Fruit fly (Drosophila melanogaster) whole organism, embryonic: Measurements from ENCODE around the gene dbe.

Experiments
- ATbp ChIP-seq: fragments of 200-800 bp; sonication (Bioruptor generic); optimal IDR thresholded peaks from 2 replicates; lab custom pipeline; 2017; ENCODE audit warnings: missing biosample characterization, mild to moderate bottlenecking, missing genetic modification characterization, missing genetic modification reagents
- Asciz ChIP-seq: fragments of 200-800 bp; sonication (Bioruptor generic); optimal IDR thresholded peaks from 2 replicates; lab custom pipeline; 2017; ENCODE audit warnings: missing biosample characterization, mild to moderate bottlenecking, missing genetic modification characterization, missing genetic modification reagents
- CG10147 ChIP-seq: fragments of 200-800 bp; sonication (Bioruptor generic); optimal IDR thresholded peaks from 2 replicates; lab custom pipeline; 2019; ENCODE audit warnings: missing biosample characterization, mild to moderate bottlenecking, missing genetic modification characterization, moderate library complexity
- CG11398 ChIP-seq: fragments of 200-800 bp; sonication (Bioruptor generic); optimal IDR thresholded peaks from 2 replicates; lab custom pipeline; 2016; ENCODE audit warnings: missing biosample characterization, missing genetic modification characterization
- CG11723 ChIP-seq: fragments of 200-800 bp; sonication (Bioruptor generic); optimal IDR thresholded peaks from 2 replicates; lab custom pipeline; 2017; ENCODE audit warnings: missing biosample characterization, mild to moderate bottlenecking, missing genetic modification characterization
- CG12299 ChIP-seq: fragments of 200-800 bp; sonication (Bioruptor generic); optimal IDR thresholded peaks from 2 replicates; lab custom pipeline; 2018; ENCODE audit warnings: missing biosample characterization, mild to moderate bottlenecking, missing genetic modification characterization
- CG13424 ChIP-seq: fragments of 200-800 bp; sonication (Bioruptor generic); optimal IDR thresholded peaks from 2 replicates; lab custom pipeline; 2019; ENCODE audit warnings: missing biosample characterization, mild to moderate bottlenecking, missing genetic modification characterization, moderate library complexity
- CG13624 ChIP-seq: fragments of 200-800 bp; sonication (Bioruptor generic); optimal IDR thresholded peaks from 2 replicates; lab custom pipeline; 2016; ENCODE audit warnings: missing biosample characterization, missing genetic modification characterization
- CG14860 ChIP-seq: fragments of 200-800 bp; sonication (Bioruptor generic); IDR thresholded peaks from 3 replicates; pipeline ENCODE4 v1.3.6; 2022; ENCODE audit warnings: missing biosample characterization, missing genetic modification characterization; ENCODE audit not compliant: partially characterized antibody
- CG15011 ChIP-seq: fragments of 200-800 bp; sonication (Bioruptor generic); optimal IDR thresholded peaks from 3 replicates; lab custom pipeline; 2018; ENCODE audit warnings: missing biosample characterization, mild to moderate bottlenecking, missing genetic modification characterization
- CG15269 ChIP-seq: fragments of 200-800 bp; sonication (Bioruptor generic); optimal IDR thresholded peaks from 2 replicates; lab custom pipeline; 2018; ENCODE audit warnings: missing biosample characterization, mild to moderate bottlenecking, missing genetic modification characterization, moderate library complexity
- CG18262 ChIP-seq: fragments of 200-800 bp; optimal IDR thresholded peaks from 3 replicates; lab custom pipeline; 2019; ENCODE audit warnings: missing biosample characterization, mild to moderate bottlenecking, missing genetic modification characterization, moderate library complexity
- CG3163 ChIP-seq: fragments of 200-800 bp; sonication (Bioruptor generic); optimal IDR thresholded peaks from 3 replicates; lab custom pipeline; 2016; ENCODE audit warnings: missing biosample characterization, missing genetic modification characterization
- CG3726 ChIP-seq: fragments of 200-800 bp; sonication (Bioruptor generic); IDR thresholded peaks from 3 replicates; pipeline ENCODE4, ENCODE4 v1.3.6; 2022; ENCODE audit warnings: missing biosample characterization, missing genetic modification characterization
- CG3995 ChIP-seq: fragments of 200-800 bp; sonication (Bioruptor generic); optimal IDR thresholded peaks from 3 replicates; lab custom pipeline; 2016; ENCODE audit warnings: missing biosample characterization, missing genetic modification characterization
- CG6765 ChIP-seq: fragments of 200-800 bp; sonication (Bioruptor generic); optimal IDR thresholded peaks from 3 replicates; lab custom pipeline; 2017; ENCODE audit warnings: missing biosample characterization, mild to moderate bottlenecking, missing genetic modification characterization
- CG6854 ChIP-seq: fragments of 200-800 bp; sonication (Bioruptor generic); optimal IDR thresholded peaks from 3 replicates; lab custom pipeline; 2017; ENCODE audit warnings: missing biosample characterization, mild to moderate bottlenecking, missing genetic modification characterization
- CG9609 ChIP-seq: fragments of 200-800 bp; sonication (Bioruptor generic); optimal IDR thresholded peaks from 3 replicates; lab custom pipeline; 2016; ENCODE audit warnings: missing biosample characterization, missing genetic modification characterization
- CG9932 ChIP-seq: fragments of 200-800 bp; sonication (Bioruptor generic); IDR thresholded peaks from 2 replicates; pipeline ENCODE4 v1.3.6; 2022; ENCODE audit warnings: missing biosample characterization, missing genetic modification characterization
- Chrac-16 ChIP-seq: fragments of 200-800 bp; sonication (Bioruptor generic); optimal IDR thresholded peaks from 3 replicates; lab custom pipeline; 2016; ENCODE audit warnings: missing biosample characterization, missing genetic modification characterization
- Deaf1 ChIP-seq: fragments of 200-800 bp; optimal IDR thresholded peaks from 3 replicates; lab custom pipeline; 2019; ENCODE audit warnings: missing biosample characterization, mild to moderate bottlenecking, missing genetic modification characterization, moderate library complexity
- Dip2 ChIP-seq: fragments of 200-800 bp; sonication (Bioruptor generic); IDR thresholded peaks from 2 replicates; pipeline ENCODE4 v1.3.6; 2022; ENCODE audit warnings: missing biosample characterization, missing genetic modification characterization
- Dp ChIP-seq: fragments of 200-800 bp; sonication (Bioruptor generic); optimal IDR thresholded peaks from 2 replicates; lab custom pipeline; 2018; ENCODE audit warnings: missing biosample characterization, mild to moderate bottlenecking, missing genetic modification characterization, moderate library complexity
- E2f2 ChIP-seq: fragments of 200-800 bp; sonication (Bioruptor generic); IDR thresholded peaks from 2 replicates; pipeline ENCODE4 v1.3.6; 2022; ENCODE audit warnings: missing biosample characterization, missing genetic modification characterization
- Fer3 ChIP-seq: fragments of 200-800 bp; sonication (Bioruptor generic); optimal IDR thresholded peaks from 2 replicates; lab custom pipeline; 2018; ENCODE audit warnings: missing biosample characterization, mild to moderate bottlenecking, missing genetic modification characterization, moderate library complexity
- GATAe ChIP-seq: fragments of 200-800 bp; sonication (Bioruptor generic); conservative IDR thresholded peaks from 2 replicates; pipeline ENCODE4 v1.3.6; 2022; ENCODE audit warnings: missing biosample characterization, missing genetic modification characterization
- HHEX ChIP-seq: fragments of 200-800 bp; sonication (Bioruptor generic); optimal IDR thresholded peaks from 3 replicates; lab custom pipeline; 2017; ENCODE audit warnings: missing biosample characterization, mild to moderate bottlenecking, missing genetic modification characterization, missing genetic modification reagents
- Hr51 ChIP-seq, 2 experiments: fragments of 200-800 bp; sonication (Bioruptor generic); optimal IDR thresholded peaks; 2 replicates in 1 of 2; 3 replicates in 1 of 2; lab custom pipeline; 2016 to 2018; ENCODE audit warnings: missing biosample characterization in 2 of 2, missing genetic modification characterization in 2 of 2, mild to moderate bottlenecking in 1 of 2, moderate library complexity in 1 of 2
- Lim3 ChIP-seq: fragments of 200-800 bp; sonication (Bioruptor generic); IDR thresholded peaks from 2 replicates; pipeline ENCODE4 v1.3.6; 2022; ENCODE audit warnings: missing biosample characterization, missing genetic modification characterization
- Myb ChIP-seq: fragments of 200-800 bp; sonication (Bioruptor generic); optimal IDR thresholded peaks from 2 replicates; lab custom pipeline; 2016; ENCODE audit warnings: missing biosample characterization, missing genetic modification characterization
- Ravus ChIP-seq: fragments of 200-800 bp; sonication (Bioruptor generic); IDR thresholded peaks from 2 replicates; pipeline ENCODE4 v1.3.6; 2022; ENCODE audit warnings: missing biosample characterization, missing genetic modification characterization
- Sin3A ChIP-seq: fragments of >200 bp; optimal IDR thresholded peaks from 2 replicates; lab custom pipeline; 2018
- Sox102F ChIP-seq: fragments of 200-800 bp; sonication (Bioruptor generic); optimal IDR thresholded peaks from 2 replicates; lab custom pipeline; 2018; ENCODE audit warnings: missing biosample characterization, mild to moderate bottlenecking, missing genetic modification characterization, moderate library complexity
- Ssrp ChIP-seq: fragments of 200-800 bp; sonication (Bioruptor generic); optimal IDR thresholded peaks from 2 replicates; lab custom pipeline; 2018; ENCODE audit warnings: missing biosample characterization, mild to moderate bottlenecking, missing genetic modification characterization, moderate library complexity
- Trl ChIP-seq, 3 experiments: fragments of >200 bp in 2 of 3; fragments of 200-800 bp in 1 of 3; sonication (Bioruptor generic) in 1 of 3; optimal IDR thresholded peaks; 2 replicates in 1 of 3; 3 replicates in 2 of 3; lab custom pipeline; 2016 to 2017; ENCODE audit warnings: missing biosample characterization in 1 of 3, missing genetic modification characterization in 1 of 3
- Vsx1 ChIP-seq: fragments of 200-800 bp; sonication (Bioruptor generic); optimal IDR thresholded peaks from 2 replicates; lab custom pipeline; 2017; ENCODE audit warnings: missing biosample characterization, mild to moderate bottlenecking, missing genetic modification characterization, missing genetic modification reagents
- ac ChIP-seq: fragments of 200-800 bp; sonication (Bioruptor generic); optimal IDR thresholded peaks from 3 replicates; lab custom pipeline; 2017; ENCODE audit warnings: missing biosample characterization, mild to moderate bottlenecking, missing genetic modification characterization
- bowl ChIP-seq: fragments of 200-800 bp; sonication (Bioruptor generic); IDR thresholded peaks from 2 replicates; pipeline ENCODE4 v1.3.6; 2022; ENCODE audit warnings: missing biosample characterization, missing genetic modification characterization
- chinmo ChIP-seq: fragments of 200-800 bp; sonication (Bioruptor generic); IDR thresholded peaks from 4 replicates; pipeline ENCODE4 v1.3.6; 2022; ENCODE audit warnings: missing biosample characterization, missing genetic modification characterization; ENCODE audit not compliant: partially characterized antibody
- crol ChIP-seq: fragments of 200-800 bp; sonication (Bioruptor generic); IDR thresholded peaks from 2 replicates; pipeline ENCODE4 v1.3.6; 2022; ENCODE audit warnings: missing biosample characterization, missing genetic modification characterization
- fd64A ChIP-seq: fragments of 200-800 bp; sonication (Bioruptor generic); optimal IDR thresholded peaks from 3 replicates; lab custom pipeline; 2018; ENCODE audit warnings: missing biosample characterization, mild to moderate bottlenecking, missing genetic modification characterization
- ham ChIP-seq: fragments of 200-800 bp; sonication (Bioruptor generic); IDR thresholded peaks from 2 replicates; pipeline ENCODE4 v1.3.6; 2022; ENCODE audit warnings: missing biosample characterization, missing genetic modification characterization
- hb ChIP-seq: fragments of 200-800 bp; sonication (Bioruptor generic); IDR thresholded peaks from 3 replicates; pipeline ENCODE4 v1.3.6; 2022; ENCODE audit warnings: missing biosample characterization, missing genetic modification characterization; ENCODE audit not compliant: partially characterized antibody
- maf-S ChIP-seq: fragments of 200-800 bp; sonication (Bioruptor generic); optimal IDR thresholded peaks from 2 replicates; lab custom pipeline; 2016; ENCODE audit warnings: missing biosample characterization, missing genetic modification characterization
- p53 ChIP-seq: fragments of 200-800 bp; sonication (Bioruptor generic); optimal IDR thresholded peaks from 2 replicates; lab custom pipeline; 2016; ENCODE audit warnings: missing biosample characterization, missing genetic modification characterization
- pb ChIP-seq: fragments of 200-800 bp; sonication (Bioruptor generic); optimal IDR thresholded peaks from 3 replicates; lab custom pipeline; 2016; ENCODE audit warnings: missing biosample characterization, missing genetic modification characterization
- pita ChIP-seq: fragments of 200-800 bp; sonication (Bioruptor generic); optimal IDR thresholded peaks from 2 replicates; lab custom pipeline; 2017; ENCODE audit warnings: missing biosample characterization, mild to moderate bottlenecking, missing genetic modification characterization
- sob ChIP-seq: fragments of 200-800 bp; sonication (Bioruptor generic); IDR thresholded peaks from 2 replicates; pipeline ENCODE4 v1.3.6; 2022; ENCODE audit warnings: missing biosample characterization, missing genetic modification characterization
- trh ChIP-seq: fragments of 200-800 bp; sonication (Bioruptor generic); optimal IDR thresholded peaks from 2 replicates; lab custom pipeline; 2016; ENCODE audit warnings: missing biosample characterization, missing genetic modification characterization

dbe gene

DNA sequence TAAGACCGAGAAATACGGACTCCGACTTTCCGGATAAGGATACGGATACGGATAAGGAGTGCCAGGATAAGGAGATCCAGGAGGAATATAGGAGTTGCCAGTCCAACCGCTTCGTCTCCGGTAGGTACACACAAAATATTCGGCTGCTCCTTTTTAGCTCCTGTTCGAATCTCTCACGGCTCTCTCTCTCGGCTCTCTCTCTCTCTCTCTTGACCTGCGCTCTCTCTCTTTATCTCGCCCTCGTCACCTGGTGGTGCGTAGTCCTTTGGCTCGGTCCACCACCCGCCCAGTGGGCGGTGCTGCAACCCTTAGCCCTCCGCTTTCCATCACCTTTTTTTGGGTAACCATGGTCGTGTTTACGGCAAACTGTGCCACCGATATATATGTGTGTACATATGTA is 43.3 kb downstream of the dbe start (continued):
- no peak for TF ChIP-seq Vsx1 (GFP tag; lab: Kevin White, UChicago)
- TF ChIP-seq Deaf1 (tag; lab: Kevin White, UChicago), result peak; percentile 4
- TF ChIP-seq Sox102F, result no peak
- TF ChIP-seq, all 482 proteins: peak for 13

DNA sequence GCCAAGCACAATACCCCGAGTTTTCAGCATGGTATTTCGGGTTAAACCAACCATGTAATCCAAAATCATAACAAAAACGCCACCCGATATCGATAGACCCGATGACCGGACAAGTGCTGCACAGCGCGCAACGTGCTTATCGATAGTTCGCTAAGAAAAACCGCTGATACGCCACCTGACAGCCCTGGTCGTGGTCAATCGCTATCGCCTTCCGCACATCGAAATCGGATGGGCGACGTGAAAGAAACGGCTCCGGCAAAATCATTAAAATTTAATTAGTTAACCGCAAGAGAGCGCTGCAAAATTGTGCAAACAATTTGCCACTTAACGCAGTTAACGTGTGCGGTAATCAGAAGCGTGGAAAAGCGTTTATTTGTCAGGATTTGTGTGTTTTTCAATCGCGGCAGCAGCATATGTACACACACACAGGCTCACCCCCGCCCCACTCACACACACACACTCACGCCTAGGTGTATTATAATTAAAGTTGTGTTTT is 43.8 kb downstream of the dbe start, which contains the start of the genes CG3862 and dock:
Gene CG3862, minus strand, starts transcription at position 94 of the 496 bp plus-strand sequence.
Gene dock, plus strand, starts transcription at position 202 of the 496 bp plus-strand sequence.
- TF ChIP-seq CG3163 (GFP tag; lab: Kevin White, UChicago) (peak; percentile 66), CG13424 (peak; percentile 38), ham (GFP tag; lab: Robert Waterston, UW) (no peak), fd64A (GFP tag; lab: Kevin White, UChicago) (no peak), CG14860 (peak; percentile 96), HHEX (GFP tag; lab: Kevin White, UChicago) (no peak), p53 (GFP tag; lab: Kevin White, UChicago) (peak; percentile 69), sob (GFP tag; lab: Robert Waterston, UW) (peak; percentile 75), hb (GFP tag; lab: Robert Waterston, UW) (peak; percentile 97), Asciz (GFP tag; lab: Kevin White, UChicago) (no peak), GATAe (GFP tag; lab: Robert Waterston, UW) (no peak), CG11398 (GFP tag; lab: Kevin White, UChicago) (peak; percentile 51), Myb (GFP tag; lab: Kevin White, UChicago) (peak; percentile 76), CG15011 (GFP tag; lab: Kevin White, UChicago) (no peak), CG6765 (GFP tag; lab: Kevin White, UChicago) (peak; percentile 54), Hr51 (GFP tag; optimal IDR thresholded peaks at IDR 0.05; lab: Kevin White, UChicago) (peak; percentile 8 to 27), CG9932 (peak; percentile 86), crol (no peak), Fer3 (tag; lab: Kevin White, UChicago) (peak; percentile 18), Trl (optimal IDR thresholded peaks at IDR 0.05; lab: Kevin White, UChicago) (no peak), Trl (GFP tag; optimal IDR thresholded peaks at IDR 0.05; lab: Kevin White, UChicago) (peak; percentile 59), pb (GFP tag; lab: Kevin White, UChicago) (peak; percentile 48), E2f2 (GFP tag; lab: Robert Waterston, UW) (peak; percentile 77), Dip2 (GFP tag; lab: Robert Waterston, UW) (no peak), Ssrp (no peak), maf-S (GFP tag; lab: Kevin White, UChicago) (peak; percentile 69), CG15269 (tag; lab: Kevin White, UChicago) (peak; percentile 39), Chrac-16 (GFP tag; lab: Kevin White, UChicago) (peak; percentile 11), CG11723 (GFP tag; lab: Kevin White, UChicago) (no peak), Ravus (GFP tag; lab: Robert Waterston, UW) (no peak), CG10147 (GFP tag; lab: Kevin White, UChicago) (peak; percentile 53), ac (GFP tag; lab: Kevin White, UChicago) (no peak), pita (GFP tag; lab: Kevin White, UChicago) (no peak), CG18262 (peak; percentile 12), CG6854 (no peak), Lim3 (GFP tag; lab: Robert Waterston, UW) (no peak), CG13624 (GFP tag; lab: Kevin White, UChicago) (peak; percentile 76), CG3726 (GFP tag; lab: Robert Waterston, UW) (no peak), CG12299 (tag; lab: Kevin White, UChicago) (peak; percentile 66), Dp (GFP tag; lab: Kevin White, UChicago) (peak; percentile 74), Sin3A (peak; percentile 77), ATbp (GFP tag; lab: Kevin White, UChicago) (no peak), trh (no peak), CG3995 (GFP tag; lab: Kevin White, UChicago) (no peak), CG9609 (GFP tag; lab: Kevin White, UChicago) (peak; percentile 4), chinmo (peak; percentile 88; the same call in 3 of the 4 replicates), bowl (GFP tag; lab: Robert Waterston, UW) (no peak)
